Worm (Caenorhabditis elegans) whole organism, late embryonic: ENCODE measurements around the gene htz-1.

ENCODE experiments used
- K02D7.2 ChIP-seq: sonication (generic microtip); optimal IDR thresholded peaks from 2 replicates; lab custom pipeline; 2017; ENCODE audit warnings: mild to moderate bottlenecking, missing genetic modification characterization, missing compliant biosample characterization
- T23F11.4 ChIP-seq: fragments of 200-800 bp; sonication (Bioruptor generic); optimal IDR thresholded peaks from 2 replicates; lab custom pipeline; 2018; ENCODE audit warnings: mild to moderate bottlenecking, missing genetic modification characterization, missing compliant biosample characterization
- ahr-1 ChIP-seq: sonication (generic microtip); optimal IDR thresholded peaks from 2 replicates; lab custom pipeline; 2016; ENCODE audit warnings: missing genetic modification characterization, missing compliant biosample characterization
- ama-1 ChIP-seq: fragments of 150-350 bp; optimal IDR thresholded peaks from 2 replicates; lab custom pipeline; 2014
- ceh-18 ChIP-seq: sonication (generic microtip); optimal IDR thresholded peaks from 2 replicates; lab custom pipeline; 2016; ENCODE audit warnings: missing genetic modification characterization, missing compliant biosample characterization
- ceh-22 ChIP-seq: sonication (generic microtip); optimal IDR thresholded peaks from 2 replicates; lab custom pipeline; 2017; ENCODE audit warnings: missing biosample characterization, missing genetic modification characterization
- ceh-30 ChIP-seq: fragments of 150-350 bp; optimal IDR thresholded peaks from 2 replicates; lab custom pipeline; 2014; ENCODE audit warnings: missing biosample characterization, missing genetic modification characterization
- ceh-31 ChIP-seq: sonication (generic microtip); optimal IDR thresholded peaks from 2 replicates; lab custom pipeline; 2016; ENCODE audit warnings: missing genetic modification characterization, missing compliant biosample characterization
- ceh-34 ChIP-seq: sonication (generic microtip); optimal IDR thresholded peaks from 2 replicates; lab custom pipeline; 2016; ENCODE audit warnings: mild to moderate bottlenecking, missing genetic modification characterization, missing compliant biosample characterization
- ceh-45 ChIP-seq: fragments of 200-800 bp; sonication (Bioruptor generic); IDR thresholded peaks from 2 replicates; pipeline ENCODE4 v1.3.6; 2022; ENCODE audit warnings: missing genetic modification reagents, missing genetic modification characterization, missing compliant biosample characterization
- ceh-9 ChIP-seq: sonication (generic microtip); optimal IDR thresholded peaks from 2 replicates; lab custom pipeline; 2016; ENCODE audit warnings: mild to moderate bottlenecking, missing genetic modification characterization, inconsistent platforms, missing compliant biosample characterization
- dmd-4 ChIP-seq: sonication (generic microtip); optimal IDR thresholded peaks from 2 replicates; lab custom pipeline; 2016; ENCODE audit warnings: borderline replicate concordance, missing genetic modification characterization, missing compliant biosample characterization
- dve-1 ChIP-seq: sonication (generic microtip); optimal IDR thresholded peaks from 2 replicates; lab custom pipeline; 2017; ENCODE audit warnings: antibody characterized with exemption, mild to moderate bottlenecking, missing genetic modification characterization, missing compliant biosample characterization
- elt-2 ChIP-seq: sonication (generic microtip); optimal IDR thresholded peaks from 2 replicates; lab custom pipeline; 2016; ENCODE audit warnings: missing genetic modification reagents, missing genetic modification characterization, missing compliant biosample characterization
- ets-4 ChIP-seq: sonication (generic microtip); optimal IDR thresholded peaks from 2 replicates; lab custom pipeline; 2016; ENCODE audit warnings: missing genetic modification characterization, missing compliant biosample characterization
- eyg-1 ChIP-seq: sonication (generic microtip); optimal IDR thresholded peaks from 2 replicates; lab custom pipeline; 2016; ENCODE audit warnings: missing genotype, missing genetic modification characterization, missing compliant biosample characterization
- fax-1 ChIP-seq: sonication (generic microtip); optimal IDR thresholded peaks from 2 replicates; lab custom pipeline; 2016; ENCODE audit warnings: missing genotype, missing genetic modification characterization, missing compliant biosample characterization
- fkh-10 ChIP-seq: fragments of 150-350 bp; optimal IDR thresholded peaks from 2 replicates; lab custom pipeline; 2014; ENCODE audit warnings: missing biosample characterization, missing genetic modification reagents, missing genetic modification characterization
- fkh-6 ChIP-seq: sonication (generic microtip); optimal IDR thresholded peaks from 2 replicates; lab custom pipeline; 2016; ENCODE audit warnings: missing genetic modification characterization, missing compliant biosample characterization
- hlh-13 ChIP-seq: fragments of 200-800 bp; sonication (Bioruptor generic); optimal IDR thresholded peaks from 2 replicates; lab custom pipeline; 2018; ENCODE audit warnings: mild to moderate bottlenecking, missing genetic modification characterization, missing compliant biosample characterization
- hlh-15 ChIP-seq: sonication (generic microtip); optimal IDR thresholded peaks from 2 replicates; lab custom pipeline; 2016; ENCODE audit warnings: missing genetic modification characterization, missing compliant biosample characterization
- hlh-30 ChIP-seq: sonication (generic microtip); optimal IDR thresholded peaks from 2 replicates; lab custom pipeline; 2017; ENCODE audit warnings: antibody characterized with exemption, missing genetic modification characterization, missing compliant biosample characterization; ENCODE audit not compliant: insufficient read depth
- lim-6 ChIP-seq: sonication (generic microtip); optimal IDR thresholded peaks from 2 replicates; lab custom pipeline; 2016; ENCODE audit warnings: missing genetic modification characterization, missing compliant biosample characterization
- mec-3 ChIP-seq: sonication (generic microtip); optimal IDR thresholded peaks from 2 replicates; lab custom pipeline; 2016; ENCODE audit warnings: borderline replicate concordance, missing genetic modification characterization, missing compliant biosample characterization
- nhr-11 ChIP-seq: fragments of 150-350 bp; optimal IDR thresholded peaks from 2 replicates; lab custom pipeline; 2014; ENCODE audit warnings: missing biosample characterization, missing genetic modification characterization
- nhr-232 ChIP-seq: sonication (generic microtip); optimal IDR thresholded peaks from 2 replicates; lab custom pipeline; 2016; ENCODE audit warnings: missing genetic modification characterization, missing compliant biosample characterization
- npax-4 ChIP-seq: sonication (generic microtip); optimal IDR thresholded peaks from 2 replicates; lab custom pipeline; 2016; ENCODE audit warnings: missing genetic modification characterization, missing compliant biosample characterization
- pag-3 ChIP-seq: sonication (generic microtip); optimal IDR thresholded peaks from 2 replicates; lab custom pipeline; 2016; ENCODE audit warnings: missing compliant biosample characterization, missing genetic modification characterization, borderline replicate concordance
- pha-2 ChIP-seq: sonication (generic microtip); optimal IDR thresholded peaks from 2 replicates; lab custom pipeline; 2017; ENCODE audit warnings: mild to moderate bottlenecking, missing genetic modification characterization, missing compliant biosample characterization
- pha-4 ChIP-seq: fragments of 150-350 bp; optimal IDR thresholded peaks from 2 replicates; lab custom pipeline; 2018; ENCODE audit warnings: missing biosample characterization, missing genetic modification reagents, missing genetic modification characterization
- pqm-1 ChIP-seq: sonication (generic microtip); optimal IDR thresholded peaks from 2 replicates; lab custom pipeline; 2016; ENCODE audit warnings: missing genetic modification characterization, missing compliant biosample characterization
- ref-2 ChIP-seq: sonication (generic microtip); optimal IDR thresholded peaks from 2 replicates; lab custom pipeline; 2016; ENCODE audit warnings: missing genetic modification characterization, missing compliant biosample characterization
- tbx-2 ChIP-seq: sonication (generic microtip); optimal IDR thresholded peaks from 2 replicates; lab custom pipeline; 2016; ENCODE audit warnings: missing genetic modification characterization, missing compliant biosample characterization
- tbx-7 ChIP-seq: sonication (generic microtip); optimal IDR thresholded peaks from 2 replicates; lab custom pipeline; 2016; ENCODE audit warnings: missing genotype, missing genetic modification characterization, missing compliant biosample characterization
- ttx-3 ChIP-seq: sonication (generic microtip); optimal IDR thresholded peaks from 2 replicates; lab custom pipeline; 2016; ENCODE audit warnings: missing genetic modification reagents, missing genetic modification characterization, missing compliant biosample characterization
- unc-3 ChIP-seq, 2 experiments: fragments of 200-800 bp in 1 of 2; sonication (Bioruptor generic) in 1 of 2; sonication (generic microtip) in 1 of 2; conservative IDR thresholded peaks in 1 of 2; optimal IDR thresholded peaks in 1 of 2; 2 replicates each; pipeline versions ENCODE4 v1.3.6 to Lab custom; 2016 to 2022; ENCODE audit warnings: missing compliant biosample characterization in 2 of 2, missing genetic modification characterization in 2 of 2, missing genetic modification reagents in 1 of 2
- unc-55 ChIP-seq: sonication (generic microtip); optimal IDR thresholded peaks from 2 replicates; lab custom pipeline; 2017; ENCODE audit warnings: missing biosample characterization, missing genetic modification reagents, missing genetic modification characterization
- zip-5 ChIP-seq: sonication (generic microtip); optimal IDR thresholded peaks from 2 replicates; lab custom pipeline; 2016; ENCODE audit warnings: missing genetic modification characterization, missing compliant biosample characterization
- ztf-16 ChIP-seq: sonication (generic microtip); optimal IDR thresholded peaks from 2 replicates; lab custom pipeline; 2017; ENCODE audit warnings: missing genetic modification characterization, missing compliant biosample characterization

The htz-1 gene

DNA sequence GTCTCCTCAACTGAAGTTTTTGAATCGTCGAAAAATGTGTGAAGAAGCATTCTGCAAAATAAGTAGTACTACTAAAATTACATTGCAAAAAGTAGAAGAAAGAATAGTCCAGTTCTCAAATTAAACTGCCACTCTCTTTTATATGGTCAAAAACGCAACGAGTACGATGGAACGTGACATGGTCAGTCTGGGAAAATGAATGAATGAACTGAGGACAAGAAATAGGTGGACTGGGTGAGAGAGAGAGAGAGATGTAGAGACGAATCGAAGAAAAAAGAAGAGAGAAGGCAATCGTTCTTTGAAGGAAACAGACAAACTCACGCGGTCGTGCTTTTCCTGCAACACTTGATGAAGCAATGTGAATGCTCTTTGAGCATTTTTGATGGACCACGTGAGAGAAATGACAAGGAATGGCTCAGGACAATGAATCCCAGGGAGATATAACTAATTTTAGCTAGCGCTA lies 31.0 kb downstream of the htz-1 start, which contains the start of gene M01H9.3:
Gene M01H9.3 (minus strand): TSS at position 51 of the 463 bp plus-strand sequence.
- TF ChIP-seq ceh-18, result peak; percentile 82
- TF ChIP-seq unc-55 (GFP tag; lab: Kevin White, UChicago), result peak; percentile 51
- no peak for TF ChIP-seq hlh-13 (GFP tag; lab: Kevin White, UChicago)

DNA sequence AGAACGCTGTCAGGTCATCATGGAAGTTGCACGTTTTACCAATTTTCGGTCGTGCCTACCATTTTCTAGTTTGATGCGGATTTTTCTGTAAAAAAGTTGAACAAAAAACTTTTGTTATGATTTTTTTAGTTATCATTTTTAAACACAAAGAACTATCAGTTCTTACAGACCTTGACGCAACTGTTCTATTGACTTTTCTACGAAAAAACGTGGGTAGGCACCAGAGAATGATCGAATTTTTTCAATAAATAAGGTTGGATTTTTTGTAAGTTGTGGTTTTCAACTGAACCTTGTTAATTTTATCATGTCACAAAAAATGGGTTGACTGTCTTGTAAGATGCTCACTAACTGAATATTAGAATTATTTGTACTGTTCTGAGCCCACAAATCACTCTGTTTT lies 32.6 kb downstream of the htz-1 start:
- TF ChIP-seq nhr-232, result no peak
- no peak for TF ChIP-seq pha-2 (tag; lab: Kevin White, UChicago)
- TF ChIP-seq ceh-45 (GFP tag; lab: Robert Waterston, UW), result no peak
- no peak for TF ChIP-seq nhr-11 (tag; lab: Kevin White, UChicago)
- TF ChIP-seq fkh-6, result no peak
- TF ChIP-seq tbx-2 (tag; lab: Kevin White, UChicago), result no peak

DNA sequence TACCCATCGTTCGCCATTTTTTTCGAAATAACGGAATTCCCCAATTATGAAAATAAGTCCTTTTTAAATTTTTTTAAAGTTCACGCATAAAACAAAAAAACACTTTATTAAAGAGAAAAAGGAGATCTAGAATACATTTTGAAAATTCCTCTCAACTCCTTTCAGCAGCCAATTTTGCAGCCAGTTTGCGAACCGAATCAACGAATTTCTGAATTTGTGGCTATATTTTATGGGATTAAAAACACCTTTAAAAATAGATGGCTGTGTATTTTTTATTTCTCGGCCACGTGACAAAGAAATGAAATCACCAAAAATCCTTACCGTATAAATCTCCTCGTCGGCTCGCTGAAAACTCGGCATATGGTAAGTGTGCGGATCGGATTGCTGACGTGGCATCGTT lies 34.0 kb downstream of the htz-1 start, which contains the start of gene M01H9.10:
Gene M01H9.10 (minus strand): TSS at position 101 of the 400 bp plus-strand sequence.
- no peak for TF ChIP-seq npax-4 (tag; lab: Kevin White, UChicago)
- TF ChIP-seq T23F11.4, result no peak
- TF ChIP-seq ahr-1 (tag; lab: Kevin White, UChicago), result no peak
- no peak for TF ChIP-seq hlh-13 (GFP tag; lab: Kevin White, UChicago)
- TF ChIP-seq mec-3, result no peak
- TF ChIP-seq eyg-1 (tag; lab: Kevin White, UChicago), result no peak
- TF ChIP-seq pha-4, result no peak
- TF ChIP-seq tbx-7 (tag; lab: Kevin White, UChicago), result no peak
- no peak for TF ChIP-seq K02D7.2 (tag; lab: Kevin White, UChicago)
- no peak for TF ChIP-seq hlh-15
- no peak for TF ChIP-seq ceh-18
- no peak for TF ChIP-seq ttx-3 (tag; lab: Kevin White, UChicago)
- no peak for TF ChIP-seq fax-1
- no peak for TF ChIP-seq zip-5 (tag; lab: Kevin White, UChicago)
- TF ChIP-seq pqm-1 (tag; lab: Kevin White, UChicago), result no peak
- no peak for TF ChIP-seq dve-1 (tag; lab: Kevin White, UChicago)
- no peak for TF ChIP-seq ama-1
- no peak for TF ChIP-seq lim-6 (tag; lab: Kevin White, UChicago)

DNA sequence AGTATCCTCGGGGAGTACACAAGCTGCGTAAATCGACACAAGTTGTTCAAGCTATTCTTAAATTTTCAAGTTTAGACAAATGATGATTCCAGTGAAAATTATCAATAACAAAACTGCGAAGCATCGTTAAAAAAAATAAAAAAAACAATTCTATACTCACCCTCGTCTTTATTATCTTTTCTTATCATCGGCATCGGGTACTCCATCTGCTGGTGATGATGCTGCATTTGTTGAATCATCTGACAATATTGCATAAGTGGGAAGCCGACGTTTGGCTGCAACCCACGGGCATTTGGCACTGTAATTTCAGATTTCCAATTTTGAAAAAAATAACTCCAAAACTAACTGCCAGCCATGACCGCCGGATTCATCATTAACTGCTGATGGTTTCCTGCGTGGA lies 35.3 kb downstream of the htz-1 start:
- no peak for TF ChIP-seq ztf-16 (tag; lab: Kevin White, UChicago)
- TF ChIP-seq ceh-30 (tag; lab: Kevin White, UChicago), result no peak
- TF ChIP-seq nhr-11 (tag; lab: Kevin White, UChicago), result no peak
- no peak for TF ChIP-seq dmd-4
- TF ChIP-seq ref-2, result no peak
- no peak for TF ChIP-seq ceh-34 (tag; lab: Kevin White, UChicago)
- no peak for TF ChIP-seq ceh-9 (tag; lab: Kevin White, UChicago)
- TF ChIP-seq unc-3 (GFP tag; conservative IDR thresholded peaks at IDR 0.05; lab: Robert Waterston, UW), result no peak
- TF ChIP-seq unc-3 (tag; optimal IDR thresholded peaks at IDR 0.05; lab: Kevin White, UChicago), result no peak
- TF ChIP-seq ceh-31 (tag; lab: Kevin White, UChicago), result no peak
- TF ChIP-seq mec-3, result no peak
- TF ChIP-seq ceh-22, result no peak
- no peak for TF ChIP-seq ceh-45 (GFP tag; lab: Robert Waterston, UW)
- TF ChIP-seq pag-3 (tag; lab: Kevin White, UChicago), result no peak
- no peak for TF ChIP-seq ets-4
- TF ChIP-seq T23F11.4, result no peak

DNA sequence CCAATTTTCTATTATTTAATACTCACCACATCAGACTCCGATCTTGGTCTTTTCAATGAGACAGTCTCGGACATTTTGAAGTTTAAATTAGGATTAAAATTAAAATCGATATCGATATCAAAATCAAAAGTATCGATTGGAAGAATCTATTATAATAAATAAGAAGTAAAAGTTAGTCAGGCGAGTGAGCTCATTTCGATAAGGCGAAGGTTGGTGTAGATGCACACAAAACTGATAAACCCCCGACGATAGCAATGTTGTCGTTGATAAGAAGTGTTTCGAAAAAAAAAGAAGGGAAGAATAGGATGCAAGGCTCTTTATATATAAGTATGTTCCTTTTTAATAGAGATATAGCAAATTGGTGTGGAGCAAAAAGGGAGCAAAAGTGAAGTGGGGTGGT lies 36.5 kb downstream of the htz-1 start, which contains the start of gene M01H9.4:
Gene M01H9.4 (minus strand): TSS at position 379 of the 400 bp plus-strand sequence.
- TF ChIP-seq fkh-10 (GFP tag; lab: Kevin White, UChicago), result no peak
- no peak for TF ChIP-seq hlh-30 (tag; lab: Kevin White, UChicago)
- TF ChIP-seq elt-2 (tag; lab: Kevin White, UChicago), result peak; percentile 98
- peak; percentile 4 for TF ChIP-seq pqm-1 (tag; lab: Kevin White, UChicago)
- TF ChIP-seq K02D7.2 (tag; lab: Kevin White, UChicago), result no peak
